Worm (Caenorhabditis elegans): ENCODE data around the gene Y52E8A.3.

Y52E8A.3 gene

DNA sequence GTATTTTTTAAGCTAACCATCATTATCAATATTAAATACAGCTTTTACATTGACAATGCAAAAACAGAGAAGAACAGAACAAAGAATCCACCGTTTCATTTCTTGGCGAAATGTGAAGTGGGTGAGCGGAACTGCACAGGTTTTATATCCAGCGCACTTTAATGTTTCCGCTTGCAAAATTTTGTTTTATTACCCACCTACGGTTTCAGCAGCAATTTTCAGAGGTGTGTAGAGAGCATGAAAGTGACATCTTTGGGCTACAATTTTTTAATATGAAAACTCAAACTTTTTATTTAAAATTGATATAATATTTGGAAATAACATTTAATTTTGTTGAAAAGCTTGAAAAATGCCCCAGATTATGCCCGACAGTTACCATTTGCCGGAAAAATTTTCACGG is 48.1 kb downstream of the Y52E8A.3 start, which contains the start of gene clec-135:
TSS of gene clec-135 (minus strand) at position 101 of the 400 bp plus-strand sequence.
- TF ChIP-seq tbx-2 (tag; optimal IDR thresholded peaks at IDR 0.05) (no peak), Y116A8C.19 (tag; optimal IDR thresholded peaks at IDR 0.05; ENCODE audit: borderline replicate concordance) (no peak), unc-62 (GFP tag; optimal IDR thresholded peaks at IDR 0.05) (no peak), ceh-63 (GFP tag; optimal IDR thresholded peaks at IDR 0.05) (no peak), unc-30 (tag; optimal IDR thresholded peaks at IDR 0.05) (no peak), nhr-85 (tag) (no peak), ceh-88 (GFP tag; IDR thresholded peaks at IDR 0.05) (no peak), elt-2 (tag; optimal IDR thresholded peaks at IDR 0.05) (no peak), lin-39 (tag; optimal IDR thresholded peaks at IDR 0.05) (no peak), nhr-20 (tag; optimal IDR thresholded peaks at IDR 0.05) (no peak), lin-14 (GFP tag; optimal IDR thresholded peaks at IDR 0.05) (no peak)

DNA sequence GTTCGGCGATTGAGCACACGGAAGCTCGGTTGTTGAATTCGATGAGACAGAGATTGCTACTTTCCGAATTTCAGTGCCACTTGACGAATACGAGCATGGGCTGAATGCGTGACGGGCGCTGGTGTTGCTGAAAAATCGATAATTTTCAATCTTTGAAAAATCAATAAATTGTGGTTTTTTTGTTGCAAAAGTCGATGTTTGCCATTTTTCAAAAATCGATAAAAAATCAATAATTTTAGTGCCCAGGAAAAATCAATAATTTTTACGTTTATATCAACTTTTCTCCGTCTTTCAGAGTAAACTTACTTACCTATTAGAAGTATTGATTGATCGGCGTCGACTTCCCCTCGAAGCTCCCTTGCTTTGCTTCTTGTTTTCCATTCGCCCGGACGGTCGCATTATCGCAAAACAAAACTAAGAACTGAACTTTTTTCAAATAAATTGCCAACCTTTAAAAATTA is 50.2 kb downstream of the Y52E8A.3 start, which contains the start of gene C16A11.7:
TSS of gene C16A11.7 (minus strand) at position 411 of the 461 bp plus-strand sequence.
- TF ChIP-seq fkh-8 (tag; optimal IDR thresholded peaks at IDR 0.05) (no peak), ces-1 (GFP tag; optimal IDR thresholded peaks at IDR 0.05) (no peak), lin-35 (GFP tag; optimal IDR thresholded peaks at IDR 0.05) (no peak), lin-15B (tag; optimal IDR thresholded peaks at IDR 0.05) (no peak), dsc-1 (tag; optimal IDR thresholded peaks at IDR 0.05) (no peak), jun-1 (tag; optimal IDR thresholded peaks at IDR 0.05) (no peak)

Data from whole organism, L1 larva.